Worm (Caenorhabditis elegans) whole organism, L3 larva: ENCODE measurements around the gene ptr-25.

ENCODE experiments used
- R02D3.7 ChIP-seq: fragments of 150-350 bp; optimal IDR thresholded peaks from 2 replicates; lab custom pipeline; 2014; ENCODE audit warnings: missing biosample characterization, missing genetic modification characterization
- ZK546.5 ChIP-seq: sonication (generic microtip); optimal IDR thresholded peaks from 2 replicates; lab custom pipeline; 2017; ENCODE audit warnings: missing biosample characterization, missing genetic modification characterization
- aly-2 ChIP-seq: fragments of 150-350 bp; optimal IDR thresholded peaks from 2 replicates; lab custom pipeline; 2014; ENCODE audit warnings: missing biosample characterization, missing genetic modification characterization
- ama-1 ChIP-seq: fragments of 150-350 bp; optimal IDR thresholded peaks from 2 replicates; lab custom pipeline; 2018
- ceh-16 ChIP-seq: sonication (generic microtip); optimal IDR thresholded peaks from 2 replicates; lab custom pipeline; 2017; ENCODE audit warnings: missing biosample characterization, missing genetic modification characterization
- ceh-28 ChIP-seq: fragments of 150-350 bp; optimal IDR thresholded peaks from 2 replicates; lab custom pipeline; 2014; ENCODE audit warnings: missing biosample characterization, missing genetic modification reagents, missing genetic modification characterization
- ceh-82 ChIP-seq: fragments of 150-350 bp; optimal IDR thresholded peaks from 2 replicates; lab custom pipeline; 2014; ENCODE audit warnings: missing biosample characterization, missing genetic modification characterization
- ceh-9 ChIP-seq: sonication (generic microtip); optimal IDR thresholded peaks from 2 replicates; lab custom pipeline; 2018; ENCODE audit warnings: missing biosample characterization, missing genetic modification characterization
- daf-12 ChIP-seq: fragments of 150-350 bp; optimal IDR thresholded peaks from 2 replicates; lab custom pipeline; 2014; ENCODE audit warnings: missing biosample characterization, missing genetic modification reagents, missing genetic modification characterization
- egl-27 ChIP-seq: sonication (generic microtip); optimal IDR thresholded peaks from 4 replicates; lab custom pipeline; 2017; ENCODE audit warnings: missing biosample characterization, missing genetic modification reagents, missing genetic modification characterization
- egl-5 ChIP-seq: fragments of 150-350 bp; optimal IDR thresholded peaks from 2 replicates; lab custom pipeline; 2017; ENCODE audit warnings: missing biosample characterization, missing genetic modification reagents, missing genetic modification characterization, inconsistent platforms
- elt-1 ChIP-seq: fragments of 150-350 bp; optimal IDR thresholded peaks from 2 replicates; lab custom pipeline; 2014; ENCODE audit warnings: missing biosample characterization, missing genetic modification characterization
- elt-2 ChIP-seq: sonication (generic microtip); optimal IDR thresholded peaks from 2 replicates; lab custom pipeline; 2016; ENCODE audit warnings: missing genetic modification reagents, mild to moderate bottlenecking, missing genetic modification characterization, missing compliant biosample characterization
- elt-3 ChIP-seq, 3 experiments: fragments of 150-350 bp in 1 of 3; sonication (generic microtip) in 2 of 3; optimal IDR thresholded peaks; 2 replicates in 2 of 3; 4 replicates in 1 of 3; lab custom pipeline; 2014 to 2017; ENCODE audit warnings: missing biosample characterization in 3 of 3, missing genetic modification characterization in 3 of 3
- eor-1 ChIP-seq, 2 experiments: fragments of 150-350 bp; optimal IDR thresholded peaks; 2 replicates each; lab custom pipeline; 2014 to 2018; ENCODE audit warnings: missing biosample characterization in 2 of 2, missing genetic modification characterization in 2 of 2
- fkh-10 ChIP-seq: sonication (generic microtip); optimal IDR thresholded peaks from 2 replicates; lab custom pipeline; 2017; ENCODE audit warnings: missing biosample characterization, missing genetic modification reagents, missing genetic modification characterization
- fkh-2 ChIP-seq: fragments of 150-350 bp; optimal IDR thresholded peaks from 2 replicates; lab custom pipeline; 2014; ENCODE audit warnings: missing biosample characterization, missing genetic modification reagents, missing genetic modification characterization
- fos-1 ChIP-seq: fragments of 150-350 bp; optimal IDR thresholded peaks from 2 replicates; lab custom pipeline; 2014; ENCODE audit warnings: missing biosample characterization, missing genetic modification characterization
- hmg-11 ChIP-seq: sonication (generic microtip); optimal IDR thresholded peaks from 2 replicates; lab custom pipeline; 2016; ENCODE audit warnings: missing genetic modification characterization, missing compliant biosample characterization
- jun-1 ChIP-seq: fragments of 150-350 bp; optimal IDR thresholded peaks from 2 replicates; lab custom pipeline; 2014; ENCODE audit warnings: missing biosample characterization, missing genetic modification reagents, missing genetic modification characterization
- lin-15B ChIP-seq: fragments of 150-350 bp; optimal IDR thresholded peaks from 2 replicates; lab custom pipeline; 2014; ENCODE audit warnings: missing biosample characterization, missing genetic modification characterization
- lin-39 ChIP-seq: fragments of 150-350 bp; optimal IDR thresholded peaks from 2 replicates; lab custom pipeline; 2018; ENCODE audit warnings: missing biosample characterization, missing genetic modification reagents, missing genetic modification characterization
- lsy-12 ChIP-seq: sonication (generic microtip); optimal IDR thresholded peaks from 2 replicates; lab custom pipeline; 2016; ENCODE audit warnings: mild to moderate bottlenecking, missing genetic modification characterization, missing compliant biosample characterization
- mdl-1 ChIP-seq: fragments of 150-350 bp; optimal IDR thresholded peaks from 2 replicates; lab custom pipeline; 2014; ENCODE audit warnings: missing biosample characterization, missing genetic modification characterization
- mml-1 ChIP-seq: fragments of 150-350 bp; sonication (generic microtip); optimal IDR thresholded peaks from 3 replicates; lab custom pipeline; 2014; ENCODE audit warnings: missing biosample characterization, missing genetic modification characterization
- nfya-1 ChIP-seq: sonication (generic microtip); optimal IDR thresholded peaks from 2 replicates; lab custom pipeline; 2017; ENCODE audit warnings: missing genetic modification characterization, mild to moderate bottlenecking, missing compliant biosample characterization, antibody characterized with exemption, moderate library complexity; ENCODE audit not compliant: insufficient read depth
- nhr-11 ChIP-seq: fragments of 150-350 bp; optimal IDR thresholded peaks from 2 replicates; lab custom pipeline; 2014; ENCODE audit warnings: missing biosample characterization, missing genetic modification characterization
- nhr-12 ChIP-seq: fragments of 150-350 bp; optimal IDR thresholded peaks from 2 replicates; lab custom pipeline; 2014; ENCODE audit warnings: missing biosample characterization, missing genetic modification characterization
- nhr-23 ChIP-seq: fragments of 150-350 bp; optimal IDR thresholded peaks from 2 replicates; lab custom pipeline; 2014; ENCODE audit warnings: missing biosample characterization, missing genetic modification reagents, missing genetic modification characterization
- nhr-237 ChIP-seq: fragments of 150-350 bp; optimal IDR thresholded peaks from 2 replicates; lab custom pipeline; 2014; ENCODE audit warnings: missing biosample characterization, missing genetic modification characterization
- nhr-25 ChIP-seq: sonication (generic microtip); optimal IDR thresholded peaks from 2 replicates; lab custom pipeline; 2017; ENCODE audit warnings: missing biosample characterization, missing genetic modification characterization
- nhr-43 ChIP-seq: sonication (generic microtip); optimal IDR thresholded peaks from 2 replicates; lab custom pipeline; 2016; ENCODE audit warnings: mild to moderate bottlenecking, missing genetic modification characterization, missing compliant biosample characterization; ENCODE audit not compliant: poor library complexity, severe bottlenecking
- nhr-67 ChIP-seq: fragments of 150-350 bp; optimal IDR thresholded peaks from 2 replicates; lab custom pipeline; 2014; ENCODE audit warnings: missing biosample characterization, missing genetic modification characterization
- nhr-76 ChIP-seq: fragments of 150-350 bp; sonication (generic microtip); optimal IDR thresholded peaks from 5 replicates; lab custom pipeline; 2014; ENCODE audit warnings: missing biosample characterization, missing genetic modification characterization
- nhr-77 ChIP-seq: fragments of 150-350 bp; optimal IDR thresholded peaks from 2 replicates; lab custom pipeline; 2014; ENCODE audit warnings: missing biosample characterization, missing genetic modification characterization
- pha-4 ChIP-seq: fragments of 150-350 bp; optimal IDR thresholded peaks from 2 replicates; lab custom pipeline; 2014; ENCODE audit warnings: missing biosample characterization, missing genetic modification reagents, missing genetic modification characterization
- pqm-1 ChIP-seq: fragments of 150-350 bp; optimal IDR thresholded peaks from 2 replicates; lab custom pipeline; 2017; ENCODE audit warnings: missing biosample characterization, missing genetic modification characterization, inconsistent platforms
- sea-2 ChIP-seq: fragments of 150-350 bp; sonication (generic microtip); optimal IDR thresholded peaks from 4 replicates; lab custom pipeline; 2014; ENCODE audit warnings: missing biosample characterization, missing genetic modification reagents, missing genetic modification characterization
- skn-1 ChIP-seq: fragments of 150-350 bp; optimal IDR thresholded peaks from 2 replicates; lab custom pipeline; 2014; ENCODE audit warnings: missing biosample characterization, missing genetic modification characterization
- snpc-4 ChIP-seq: fragments of 150-350 bp; optimal IDR thresholded peaks from 2 replicates; lab custom pipeline; 2014; ENCODE audit warnings: missing biosample characterization, missing genetic modification characterization
- tbx-2 ChIP-seq: sonication (generic microtip); optimal IDR thresholded peaks from 2 replicates; lab custom pipeline; 2016; ENCODE audit warnings: mild to moderate bottlenecking, missing genetic modification characterization, missing compliant biosample characterization
- unc-39 ChIP-seq: sonication (generic microtip); optimal IDR thresholded peaks from 4 replicates; lab custom pipeline; 2017; ENCODE audit warnings: missing biosample characterization, missing genetic modification characterization
- unc-62 ChIP-seq: fragments of 150-350 bp; sonication (generic microtip); optimal IDR thresholded peaks from 4 replicates; lab custom pipeline; 2014; ENCODE audit warnings: missing biosample characterization, missing genetic modification reagents, missing genetic modification characterization
- zag-1 ChIP-seq: fragments of 150-350 bp; optimal IDR thresholded peaks from 2 replicates; lab custom pipeline; 2014; ENCODE audit warnings: missing biosample characterization, missing genetic modification characterization
- ztf-11 ChIP-seq: fragments of 150-350 bp; optimal IDR thresholded peaks from 2 replicates; lab custom pipeline; 2014; ENCODE audit warnings: missing biosample characterization, missing genetic modification characterization
- ztf-4 ChIP-seq: fragments of 150-350 bp; optimal IDR thresholded peaks from 2 replicates; lab custom pipeline; 2014; ENCODE audit warnings: missing biosample characterization, missing genetic modification characterization

The ptr-25 gene

ce11 chrIII:10460427-10461163 is 27.3 kb upstream of the ptr-25 start, which contains the start of gene ecps-1:
Gene ecps-1, minus strand, starts transcription at chrIII:10460551.
- no peak for TF ChIP-seq elt-3 (tag; optimal IDR thresholded peaks at IDR 0.05; lab: Kevin White, UChicago)
- no peak for TF ChIP-seq nhr-77 (tag; lab: Kevin White, UChicago)
- TF ChIP-seq mdl-1 = peak; percentile 32
- no peak for TF ChIP-seq eor-1 (tag; optimal IDR thresholded peaks at IDR 0.05; lab: Kevin White, UChicago)
- TF ChIP-seq elt-1 (tag; lab: Kevin White, UChicago) = peak; percentile 13
- TF ChIP-seq nfya-1 (tag; lab: Kevin White, UChicago) = no peak
- no peak for TF ChIP-seq aly-2 (tag; lab: Kevin White, UChicago)
- peak; percentile 89 for TF ChIP-seq nhr-43
- peak; percentile 93 for TF ChIP-seq lin-15B (tag; lab: Kevin White, UChicago)
- TF ChIP-seq pha-4 (tag; lab: Kevin White, UChicago) = peak; percentile 97
- TF ChIP-seq nhr-76 (tag; lab: Kevin White, UChicago) = no peak
- no peak for TF ChIP-seq unc-39 (tag; lab: Kevin White, UChicago)
- TF ChIP-seq lin-39 (tag; lab: Kevin White, UChicago) = peak; percentile 32
- TF ChIP-seq mml-1 (tag; lab: Kevin White, UChicago) = no peak
- no peak for TF ChIP-seq egl-27 (tag; lab: Kevin White, UChicago)
- TF ChIP-seq lsy-12 (tag; lab: Kevin White, UChicago) = peak; percentile 81
- no peak for TF ChIP-seq sea-2
- peak; percentile 9 for TF ChIP-seq zag-1 (tag; lab: Kevin White, UChicago)
- TF ChIP-seq fkh-10 (GFP tag; lab: Kevin White, UChicago) = peak; percentile 53
- peak; percentile 97 for TF ChIP-seq skn-1 (tag; lab: Kevin White, UChicago)
- TF ChIP-seq ceh-82 = peak; percentile 62
- TF ChIP-seq jun-1 (tag; lab: Kevin White, UChicago) = peak; percentile 63
- TF ChIP-seq ceh-28 (tag; lab: Kevin White, UChicago) = peak; percentile 77
- TF ChIP-seq tbx-2 = no peak
- TF ChIP-seq nhr-23 (tag; lab: Kevin White, UChicago) = peak; percentile 89
- TF ChIP-seq snpc-4 = peak; percentile 68
- TF ChIP-seq nhr-11 (tag; lab: Kevin White, UChicago) = peak; percentile 45
- no peak for TF ChIP-seq nhr-12
- TF ChIP-seq pqm-1 (tag; lab: Kevin White, UChicago) = peak; percentile 57
- TF ChIP-seq unc-62 (GFP tag; lab: Kevin White, UChicago) = peak; percentile 12
- no peak for TF ChIP-seq ama-1
- TF ChIP-seq nhr-25 (tag; lab: Kevin White, UChicago) = peak; percentile 76
- peak; percentile 51 for TF ChIP-seq elt-2 (tag; lab: Kevin White, UChicago)
- TF ChIP-seq egl-5 (tag; lab: Kevin White, UChicago) = peak; percentile 7
- peak; percentile 86 for TF ChIP-seq R02D3.7 (tag; lab: Kevin White, UChicago)

- TF ChIP-seq nhr-67 (tag; lab: Kevin White, UChicago) (no peak), zag-1 (tag; lab: Kevin White, UChicago) (no peak), fos-1 (tag; lab: Kevin White, UChicago) (peak; percentile 28), ceh-16 (tag; lab: Kevin White, UChicago) (peak; percentile 72), ceh-9 (tag; lab: Kevin White, UChicago) (no peak), ztf-11 (no peak), ZK546.5 (tag; lab: Kevin White, UChicago) (no peak), mml-1 (tag; lab: Kevin White, UChicago) (no peak), ama-1 (no peak), nhr-76 (tag; lab: Kevin White, UChicago) (no peak), aly-2 (tag; lab: Kevin White, UChicago) (no peak), egl-5 (tag; lab: Kevin White, UChicago) (peak; percentile 26), nhr-11 (tag; lab: Kevin White, UChicago) (no peak), elt-3 (tag; optimal IDR thresholded peaks at IDR 0.05; lab: Kevin White, UChicago) (no peak), ceh-82 (peak; percentile 56), daf-12 (tag; lab: Kevin White, UChicago) (no peak), elt-2 (tag; lab: Kevin White, UChicago) (peak; percentile 46), nhr-23 (tag; lab: Kevin White, UChicago) (peak; percentile 77), hmg-11 (tag; lab: Kevin White, UChicago) (peak; percentile 98), nfya-1 (tag; lab: Kevin White, UChicago) (peak; percentile 69), ceh-28 (tag; lab: Kevin White, UChicago) (peak; percentile 73), jun-1 (tag; lab: Kevin White, UChicago) (no peak), nhr-25 (tag; lab: Kevin White, UChicago) (peak; percentile 56), fkh-2 (tag; lab: Kevin White, UChicago) (no peak), pqm-1 (tag; lab: Kevin White, UChicago) (peak; percentile 11), pha-4 (tag; lab: Kevin White, UChicago) (peak; percentile 62), skn-1 (tag; lab: Kevin White, UChicago) (peak; percentile 59), nhr-12 (no peak), eor-1 (tag; optimal IDR thresholded peaks at IDR 0.05; lab: Kevin White, UChicago) (no peak), snpc-4 (peak; percentile 32), R02D3.7 (tag; lab: Kevin White, UChicago) (peak; percentile 79), lin-39 (tag; lab: Kevin White, UChicago) (peak; percentile 91), mdl-1 (peak; percentile 72), elt-1 (tag; lab: Kevin White, UChicago) (peak; percentile 56), ztf-4 (no peak), nhr-237 (tag; lab: Kevin White, UChicago) (no peak), nhr-77 (tag; lab: Kevin White, UChicago) (no peak), nhr-43 (peak; percentile 93), sea-2 (no peak), egl-27 (tag; lab: Kevin White, UChicago) (peak; percentile 22)
Measured at ce11 chrIII:10461164-10461546, 26.8 kb upstream of the ptr-25 start, which contains the start of gene atx-2. Gene atx-2, plus strand, starts transcription at chrIII:10461389.
